Fruit fly (Drosophila melanogaster) ovary, adult (tissue): Measurements from ENCODE around the gene CG7906.

Experiments
- CG17801 ChIP-seq: fragments of 200-800 bp; optimal IDR thresholded peaks from 2 replicates; lab custom pipeline; 2019; ENCODE audit warnings: missing biosample characterization, mild to moderate bottlenecking, missing genetic modification characterization, moderate library complexity; ENCODE audit not compliant: partially characterized antibody

CG7906 gene

DNA sequence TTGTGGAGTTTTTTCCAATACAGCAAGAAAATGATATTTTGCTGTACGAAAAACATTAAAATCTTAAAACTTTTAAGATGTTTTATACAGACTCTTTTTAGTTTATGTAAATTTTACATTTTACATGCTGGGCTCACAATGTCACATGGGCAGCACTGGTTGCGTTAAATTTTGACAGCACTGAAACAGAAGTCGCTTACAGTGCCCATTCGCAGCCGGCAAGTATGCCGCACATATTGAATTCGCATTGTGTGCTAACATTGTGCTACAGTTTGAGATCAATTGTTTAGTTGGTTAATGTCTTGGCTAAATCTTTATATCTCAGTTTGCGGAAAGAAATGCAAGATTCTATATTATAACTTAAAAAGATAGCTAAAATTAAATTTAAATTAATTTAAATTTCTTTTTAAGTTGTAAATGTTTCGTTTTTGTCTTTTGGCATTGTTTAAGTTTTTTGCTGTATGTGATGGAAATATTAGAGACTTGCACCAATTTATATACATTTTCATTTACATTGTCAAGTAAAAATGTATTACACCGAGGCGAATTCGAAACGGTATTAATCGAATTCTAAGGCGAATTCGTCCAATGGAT is 24.0 kb upstream of the CG7906 start:
- TF ChIP-seq CG17801 (GFP tag; lab: Kevin White, UChicago): no peak

DNA sequence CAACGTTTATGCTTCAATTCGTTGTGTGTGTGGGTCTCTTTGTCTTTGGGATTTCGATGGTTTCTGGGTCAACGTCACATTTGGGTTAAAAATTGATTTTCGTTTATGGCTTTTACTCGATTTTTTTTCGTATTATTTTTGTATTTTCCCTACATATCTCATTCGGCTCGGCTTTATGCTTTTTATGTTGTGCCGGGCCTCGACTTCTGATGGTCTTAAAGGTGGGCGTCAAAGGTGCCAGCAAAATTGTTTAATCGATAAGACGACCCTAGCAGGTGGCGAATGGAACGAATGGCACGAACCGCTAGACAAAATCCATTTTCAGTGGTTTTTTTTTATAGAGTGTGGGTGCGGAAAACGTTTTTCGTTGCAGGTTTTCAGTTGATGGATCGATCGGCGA is 20.3 kb upstream of the CG7906 start:
- no peak for TF ChIP-seq CG17801 (GFP tag; lab: Kevin White, UChicago)

DNA sequence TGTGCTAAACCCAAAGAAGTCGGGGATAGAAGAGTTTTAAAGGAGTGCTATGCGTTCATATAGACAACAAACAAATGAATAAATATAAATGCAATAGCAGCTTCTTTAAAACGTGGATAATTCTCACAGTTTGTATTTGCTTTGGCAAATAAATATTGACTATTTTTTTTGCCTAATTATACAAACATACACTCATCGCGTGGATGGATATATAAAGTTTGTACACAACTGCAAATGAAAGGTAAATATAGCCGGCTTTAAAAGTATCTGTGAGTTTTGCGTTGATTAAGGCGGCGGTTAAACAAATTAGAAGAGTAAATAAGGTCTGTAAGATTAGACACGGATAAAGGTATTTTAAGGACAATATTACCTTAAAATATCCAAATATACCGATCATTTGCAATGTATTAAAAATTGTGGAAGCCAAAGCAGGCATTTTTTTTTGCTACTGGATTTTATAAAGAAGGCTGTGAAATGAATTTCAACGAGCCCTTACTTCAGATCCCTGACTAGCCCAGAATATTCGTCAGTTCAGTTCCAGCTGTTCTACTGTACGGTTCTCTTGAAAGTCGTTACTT is 18.7 kb upstream of the CG7906 start, which contains the start of gene CG7768:
TSS of gene CG7768 (plus strand) at position 528 of the 578 bp plus-strand sequence.
- TF ChIP-seq CG17801 (GFP tag; lab: Kevin White, UChicago): peak; percentile 26

DNA sequence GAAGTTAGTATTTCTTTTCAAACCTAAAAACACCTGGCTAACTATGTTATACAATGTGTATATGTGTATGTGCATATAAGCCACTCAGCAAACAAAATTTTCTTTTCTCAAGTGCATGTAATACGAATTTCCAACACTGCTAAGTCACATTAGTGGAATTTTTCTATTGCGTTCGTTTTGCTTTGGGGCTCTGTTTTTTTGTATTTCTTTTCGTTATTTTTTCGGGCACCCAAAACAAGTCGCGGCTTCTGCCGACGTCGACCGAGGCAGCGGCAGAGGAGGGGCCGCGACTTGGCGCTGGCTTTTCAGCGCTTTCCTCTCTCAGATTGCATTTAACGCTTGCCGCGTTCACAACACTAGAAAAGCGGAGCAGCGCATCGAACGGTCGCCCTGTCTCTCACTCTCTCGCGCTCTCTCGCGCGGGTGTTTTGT is 17.0 kb upstream of the CG7906 start:
- peak; percentile 28 for TF ChIP-seq CG17801 (GFP tag; lab: Kevin White, UChicago)

DNA sequence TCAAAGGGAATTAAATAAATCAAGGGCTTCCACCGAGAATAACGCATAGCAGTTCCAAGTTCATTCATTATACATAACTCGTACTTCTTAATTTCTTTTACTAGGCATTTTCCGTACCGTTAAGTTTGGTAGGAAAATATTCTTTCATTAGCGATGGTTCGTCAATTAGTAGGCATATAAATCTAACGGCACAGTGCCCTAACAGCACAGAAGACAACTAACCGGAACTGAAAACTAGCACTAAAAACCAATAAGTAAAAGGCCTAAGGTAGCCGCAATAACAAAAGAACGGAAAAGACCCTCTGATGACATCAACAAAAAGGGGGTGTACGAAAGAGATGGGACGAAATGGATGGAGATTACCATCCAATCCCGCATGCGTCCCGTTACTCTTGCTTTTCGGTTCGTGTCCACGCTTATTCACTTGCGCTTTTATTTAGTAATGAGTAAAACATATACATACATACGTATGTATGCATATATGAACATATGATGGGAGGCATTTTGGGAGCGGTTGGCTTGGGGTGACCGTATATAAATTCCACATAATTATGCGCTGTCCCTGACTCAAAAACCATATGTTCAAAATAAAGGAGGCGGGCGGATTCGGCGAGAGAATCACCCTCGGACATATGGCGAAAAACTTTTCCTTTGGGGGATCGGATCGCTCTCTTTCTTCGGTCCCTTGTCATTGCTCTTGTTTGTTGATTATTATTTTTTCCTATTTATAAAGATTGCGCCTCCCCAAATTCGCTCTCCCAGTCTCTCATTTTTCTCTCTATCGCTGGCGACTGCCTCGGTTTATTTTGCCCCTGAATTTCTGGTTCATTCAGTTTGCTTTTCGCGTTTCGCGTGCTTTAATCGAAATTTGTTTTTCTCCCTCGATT is 15.6 kb upstream of the CG7906 start:
- TF ChIP-seq CG17801 (GFP tag; lab: Kevin White, UChicago): no peak

DNA sequence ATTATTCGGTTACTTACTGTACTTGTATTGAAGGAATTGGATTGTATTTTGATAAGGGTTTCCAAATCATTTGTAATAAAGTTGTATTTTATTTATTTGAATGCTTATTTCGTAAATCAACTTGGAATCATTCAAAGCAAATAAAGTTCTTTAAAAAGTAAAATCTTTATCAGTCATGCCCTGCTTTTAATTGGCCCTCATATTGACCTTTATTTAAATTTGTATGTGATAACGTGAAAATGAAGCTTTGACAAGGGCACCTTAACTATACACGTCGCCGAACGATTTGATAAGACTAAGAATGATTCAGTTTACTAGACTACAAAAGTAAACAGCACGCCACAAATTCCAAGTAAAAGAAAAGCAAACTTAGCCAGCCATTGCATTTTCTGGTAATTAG is 14.2 kb upstream of the CG7906 start:
- TF ChIP-seq CG17801 (GFP tag; lab: Kevin White, UChicago): no peak

DNA sequence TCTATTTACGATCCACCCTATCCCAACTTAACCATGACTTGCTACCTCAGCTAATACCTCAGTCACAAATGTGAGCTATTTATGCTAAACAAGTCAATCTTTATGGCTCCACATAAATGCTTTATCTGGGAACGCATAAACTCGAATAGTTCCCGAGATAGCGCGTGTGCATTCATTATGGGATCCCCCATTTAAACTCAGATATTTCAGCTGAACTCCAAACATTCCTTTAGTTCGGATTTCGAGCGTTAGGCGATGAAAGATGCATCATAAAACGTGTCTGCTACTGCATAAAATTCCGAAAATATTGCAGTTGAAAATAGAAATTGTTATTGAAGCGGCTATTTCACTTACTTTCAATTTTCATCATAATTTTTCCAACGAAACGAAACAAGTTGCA is 13.0 kb upstream of the CG7906 start:
- no peak for TF ChIP-seq CG17801 (GFP tag; lab: Kevin White, UChicago)

DNA sequence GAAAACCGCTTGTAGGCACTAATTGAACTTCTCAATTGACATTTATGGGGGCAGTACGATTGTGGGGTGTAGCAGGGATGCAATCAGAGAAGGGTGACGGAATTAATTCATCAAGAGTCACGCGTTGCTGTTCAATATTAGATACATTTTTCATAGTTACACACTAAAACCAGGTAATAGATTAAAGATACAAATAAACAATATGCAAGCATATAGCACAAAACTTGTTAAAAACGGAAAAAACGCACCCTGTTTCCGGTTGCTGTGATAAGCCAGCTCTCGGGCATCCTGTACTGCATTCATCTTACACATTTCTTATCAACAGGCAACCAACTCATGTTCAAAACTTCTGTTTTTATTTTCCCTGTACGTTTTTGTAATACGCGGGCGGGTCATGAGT is 7.4 kb upstream of the CG7906 start:
- TF ChIP-seq CG17801 (GFP tag; lab: Kevin White, UChicago): no peak

DNA sequence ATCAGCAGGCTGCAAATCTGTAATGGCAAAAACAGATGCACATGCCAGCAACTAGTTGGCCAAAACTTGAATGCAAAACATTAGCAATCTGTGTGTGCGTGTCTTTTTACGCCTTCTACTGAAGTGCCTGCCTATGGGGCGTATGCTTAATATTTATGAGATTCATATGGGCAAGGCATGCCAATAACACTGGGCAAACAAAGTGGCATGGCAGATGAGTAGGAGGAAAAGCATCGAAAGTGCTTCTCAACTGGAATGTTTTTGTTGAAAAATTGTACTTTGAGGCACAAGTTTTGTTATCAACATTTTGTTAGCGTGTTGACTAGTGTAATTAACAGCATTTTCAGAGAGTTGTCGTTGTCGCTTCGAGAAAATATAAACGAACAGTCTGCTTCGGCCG is 7.0 kb upstream of the CG7906 start:
- no peak for TF ChIP-seq CG17801 (GFP tag; lab: Kevin White, UChicago)

DNA sequence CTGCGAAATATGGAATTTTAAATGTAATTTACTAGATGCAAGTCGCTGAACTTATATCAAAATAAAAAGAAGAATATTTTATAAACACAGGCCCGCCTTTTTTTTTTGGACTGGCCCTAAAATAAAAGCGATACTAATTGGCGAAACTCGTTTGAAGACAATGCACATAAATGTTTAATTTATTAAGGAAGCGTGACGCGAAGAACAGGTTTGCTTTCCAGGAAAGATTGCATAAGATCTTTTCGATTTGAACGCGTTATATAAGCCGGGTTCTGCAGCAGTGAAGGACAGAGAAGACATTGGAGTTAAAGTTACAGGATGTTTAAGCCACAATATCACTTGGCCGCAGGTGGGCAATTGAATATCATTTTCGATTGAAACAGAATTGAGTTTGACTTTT is 3.3 kb upstream of the CG7906 start, which contains the start of gene CG7924:
TSS of gene CG7924 (plus strand) at position 301 of the 400 bp plus-strand sequence.
- no peak for TF ChIP-seq CG17801 (GFP tag; lab: Kevin White, UChicago)

DNA sequence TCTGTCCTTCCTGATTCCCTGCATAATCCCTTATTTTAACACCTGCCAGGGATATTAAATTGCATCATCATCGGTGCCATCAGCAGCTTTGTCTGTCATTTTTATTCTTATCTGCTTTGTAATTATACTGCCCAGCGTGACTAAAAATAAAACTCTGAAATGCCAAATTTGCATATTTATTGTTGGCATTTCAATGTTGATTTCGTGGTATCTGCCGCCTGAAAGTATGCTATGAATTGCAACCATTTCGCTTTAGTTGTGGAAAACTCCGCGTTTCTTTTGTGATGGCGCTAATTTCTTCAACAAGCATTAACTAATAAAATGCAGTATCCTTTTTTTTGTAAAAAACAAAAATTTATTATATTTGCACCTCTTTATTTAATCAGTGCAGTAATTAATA is 615 bp upstream of the CG7906 start, which contains the start of gene CG34244:
TSS of gene CG34244 (minus strand) at position 122 of the 400 bp plus-strand sequence.
- peak; percentile 9 for TF ChIP-seq CG17801 (GFP tag; lab: Kevin White, UChicago)

DNA sequence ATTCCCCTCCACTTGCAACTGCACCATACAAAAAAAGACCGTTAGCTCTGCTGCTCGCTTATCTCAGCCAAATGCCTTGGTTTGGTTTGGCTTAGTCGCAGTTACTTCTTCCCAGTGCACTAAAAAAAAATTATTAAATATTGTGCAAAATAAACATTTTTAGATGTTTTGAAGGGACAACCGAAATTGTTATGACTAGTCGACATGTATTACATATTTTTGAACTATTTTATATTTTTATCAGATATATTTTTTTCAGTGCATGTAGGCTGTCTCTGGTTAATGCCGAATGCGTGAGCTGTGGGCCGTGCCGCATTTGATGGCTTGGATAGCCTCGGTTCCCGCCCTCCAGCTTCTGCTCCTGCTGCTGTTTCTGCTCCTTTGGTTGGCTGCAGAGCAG is 2.9 kb downstream of the CG7906 start:
- TF ChIP-seq CG17801 (GFP tag; lab: Kevin White, UChicago): no peak

DNA sequence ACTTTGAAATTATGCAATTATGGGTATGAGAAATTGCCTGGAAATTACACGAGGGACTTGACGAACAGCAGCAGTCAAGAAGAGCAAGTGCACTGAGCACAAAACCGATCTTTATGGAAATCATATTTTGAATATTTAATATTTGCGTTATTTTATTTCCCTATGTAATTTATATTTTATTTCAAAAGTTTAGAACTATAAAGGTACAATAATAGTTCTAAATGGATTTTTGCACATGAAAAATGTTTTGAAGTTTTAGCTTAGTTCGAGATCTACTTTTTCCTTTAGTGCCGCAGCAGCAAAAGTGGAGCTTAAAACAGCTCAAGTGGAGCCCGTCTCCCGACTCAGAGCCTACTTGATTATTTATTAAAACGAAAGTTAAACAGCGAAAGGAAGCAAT is 4.6 kb downstream of the CG7906 start:
- TF ChIP-seq CG17801 (GFP tag; lab: Kevin White, UChicago): no peak

DNA sequence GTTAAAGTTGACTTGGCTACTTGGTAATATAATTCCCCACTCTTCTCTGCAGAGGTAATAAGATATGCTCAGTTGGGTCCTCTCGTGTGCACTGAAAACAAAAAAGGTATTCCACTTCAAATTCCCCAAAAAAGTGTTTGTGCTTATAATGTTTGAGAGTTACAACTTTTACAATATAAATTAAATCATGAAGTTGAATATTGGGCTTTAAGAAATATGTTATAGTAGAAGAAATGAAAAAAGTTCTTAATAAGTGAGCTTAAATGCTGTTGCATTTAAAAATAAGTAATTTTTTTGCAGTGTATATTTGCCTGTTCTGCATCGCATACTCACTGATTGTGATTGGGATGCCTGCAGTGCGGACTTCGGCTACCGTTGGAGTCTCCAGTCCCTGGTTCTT is 17.0 kb downstream of the CG7906 start:
- no peak for TF ChIP-seq CG17801 (GFP tag; lab: Kevin White, UChicago)

DNA sequence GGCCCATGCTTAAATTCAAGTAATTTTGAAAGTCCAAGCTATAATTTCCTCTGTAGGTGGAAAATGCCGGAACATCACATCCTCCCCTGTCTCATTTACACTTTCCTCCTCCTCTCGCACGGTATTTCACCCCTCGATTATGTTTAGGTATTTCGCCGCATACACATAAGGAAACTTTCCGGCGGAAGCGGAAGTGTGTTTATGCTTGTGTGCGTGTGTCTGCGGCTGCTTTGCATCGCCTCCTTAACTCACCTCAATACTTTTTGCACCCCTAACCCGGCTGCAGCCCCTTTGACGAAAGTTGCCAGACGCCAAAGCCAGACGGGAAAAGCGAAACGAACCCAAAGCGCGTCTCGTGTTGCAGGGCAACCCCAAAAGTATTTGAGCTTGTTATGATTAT is 26.3 kb downstream of the CG7906 start:
- TF ChIP-seq CG17801 (GFP tag; lab: Kevin White, UChicago): no peak
